Worm (Caenorhabditis elegans): ENCODE measurements around the gene C49C3.9.

The C49C3.9 gene

DNA sequence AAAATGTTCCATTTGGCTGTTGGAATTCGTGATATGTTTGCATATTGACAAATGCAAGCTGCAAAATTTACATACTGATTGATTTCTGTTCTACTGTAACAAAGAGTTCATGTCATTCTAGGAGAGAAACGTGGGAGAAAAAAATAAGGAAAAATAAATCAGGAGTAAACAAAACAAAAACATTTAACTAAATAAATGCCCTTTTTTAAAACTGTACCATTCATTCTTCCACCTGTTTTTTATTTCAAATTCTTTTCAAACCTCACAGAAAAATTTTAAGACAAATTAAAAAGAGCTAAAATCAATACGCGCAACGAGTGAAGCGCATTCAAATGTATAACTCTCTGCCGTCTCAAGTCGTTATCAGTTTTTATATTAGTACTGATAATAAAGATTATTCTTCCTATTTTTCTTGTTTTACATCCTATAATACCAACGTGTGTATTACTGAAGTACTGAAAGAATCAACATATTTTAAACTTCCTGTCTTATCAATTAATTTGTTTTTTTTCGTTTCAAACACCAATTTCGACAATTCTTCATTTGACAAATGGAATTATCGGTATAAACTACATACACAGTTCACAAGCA, 3.1 kb downstream of the C49C3.9 start, which contains the start of gene C49C3.10:
Gene C49C3.10, minus strand, starts transcription at position 51 of the 591 bp plus-strand sequence.
- TF ChIP-seq elt-2 (tag; optimal IDR thresholded peaks at IDR 0.05) = peak; percentile 78
- no peak for TF ChIP-seq mec-3 (tag; optimal IDR thresholded peaks at IDR 0.05; ENCODE audit: borderline replicate concordance)

ce11 chrIV:17335031-17335430, 7.1 kb downstream of the C49C3.9 start, which contains the start of gene C49C3.8:
Gene C49C3.8 (plus strand): TSS chrIV:17335203.
- TF ChIP-seq ets-4 (tag; optimal IDR thresholded peaks at IDR 0.05) = no peak
- TF ChIP-seq gmeb-2 (tag; optimal IDR thresholded peaks at IDR 0.05) = no peak
- peak; percentile 45 for TF ChIP-seq ceh-48 (tag; optimal IDR thresholded peaks at IDR 0.05)

DNA sequence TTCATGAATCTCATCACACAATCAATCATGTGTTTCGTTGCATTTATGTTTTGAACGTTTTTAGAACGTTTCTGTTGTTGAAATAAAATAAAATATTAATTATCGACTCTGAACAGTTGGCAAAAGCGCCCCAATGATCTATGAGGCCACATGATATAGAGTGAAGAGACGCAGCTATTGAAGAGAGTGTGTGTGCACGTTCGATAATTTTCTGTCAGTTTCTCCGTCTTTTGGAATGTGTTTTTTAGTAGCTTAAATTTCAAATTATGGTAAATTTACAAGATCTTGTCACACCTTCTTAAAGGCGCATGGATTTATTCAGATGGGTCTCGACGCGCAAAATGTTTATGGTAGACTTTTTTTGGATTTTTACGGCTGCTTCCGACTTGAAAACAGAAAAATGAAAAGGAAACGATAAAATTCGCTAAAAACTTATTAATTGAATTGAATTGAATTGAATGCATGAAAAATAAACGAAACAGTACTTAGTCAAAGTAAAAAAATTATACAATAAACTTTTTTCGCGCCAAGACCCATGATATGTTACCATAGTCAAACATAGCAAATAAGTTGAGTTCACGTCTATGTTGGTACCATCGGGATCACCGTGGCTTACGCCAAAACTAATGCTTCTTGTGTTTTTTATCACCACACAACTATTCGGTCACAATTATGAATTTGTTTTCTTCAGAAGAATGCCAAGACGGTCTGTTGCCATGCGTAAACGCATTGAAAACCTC, 8.4 kb downstream of the C49C3.9 start, which contains the start of gene C49C3.15:
Gene C49C3.15, plus strand, starts transcription at position 690 of the 740 bp plus-strand sequence.
- TF ChIP-seq ceh-31 (tag; optimal IDR thresholded peaks at IDR 0.05) (peak; percentile 21), nhr-11 (tag; optimal IDR thresholded peaks at IDR 0.05) (no peak), pqm-1 (tag; optimal IDR thresholded peaks at IDR 0.05) (no peak), gmeb-2 (tag; optimal IDR thresholded peaks at IDR 0.05) (no peak), pax-1 (tag; optimal IDR thresholded peaks at IDR 0.05) (no peak), pros-1 (tag; optimal IDR thresholded peaks at IDR 0.05) (no peak), eyg-1 (tag; optimal IDR thresholded peaks at IDR 0.05) (no peak), pat-9 (tag; optimal IDR thresholded peaks at IDR 0.05) (no peak), C38D4.7 (GFP tag; optimal IDR thresholded peaks at IDR 0.05) (no peak), unc-55 (GFP tag; optimal IDR thresholded peaks at IDR 0.05) (peak; percentile 38), hlh-30 (tag; optimal IDR thresholded peaks at IDR 0.05; ENCODE audit: insufficient read depth) (peak; percentile 77), nfya-1 (tag; optimal IDR thresholded peaks at IDR 0.05) (peak; percentile 15), sox-4 (tag; optimal IDR thresholded peaks at IDR 0.05) (no peak)

- TF ChIP-seq ceh-30 (tag; optimal IDR thresholded peaks at IDR 0.05) = no peak
- no peak for TF ChIP-seq zip-5 (tag; optimal IDR thresholded peaks at IDR 0.05)
- no peak for TF ChIP-seq ceh-22 (tag; optimal IDR thresholded peaks at IDR 0.05)
- TF ChIP-seq sox-4 (tag; optimal IDR thresholded peaks at IDR 0.05) = no peak
- TF ChIP-seq pat-9 (tag; optimal IDR thresholded peaks at IDR 0.05) = no peak
- no peak for TF ChIP-seq ceh-6 (GFP tag; optimal IDR thresholded peaks at IDR 0.05)
- TF ChIP-seq pax-1 (tag; optimal IDR thresholded peaks at IDR 0.05) = no peak
- TF ChIP-seq ceh-18 (tag; optimal IDR thresholded peaks at IDR 0.05) = no peak
These were observed 9.9 kb downstream of the C49C3.9 start, which contains the start of gene C49C3.7 for ce11 chrIV:17332261-17332660. Gene C49C3.7 (plus strand): TSS chrIV:17332561.

DNA sequence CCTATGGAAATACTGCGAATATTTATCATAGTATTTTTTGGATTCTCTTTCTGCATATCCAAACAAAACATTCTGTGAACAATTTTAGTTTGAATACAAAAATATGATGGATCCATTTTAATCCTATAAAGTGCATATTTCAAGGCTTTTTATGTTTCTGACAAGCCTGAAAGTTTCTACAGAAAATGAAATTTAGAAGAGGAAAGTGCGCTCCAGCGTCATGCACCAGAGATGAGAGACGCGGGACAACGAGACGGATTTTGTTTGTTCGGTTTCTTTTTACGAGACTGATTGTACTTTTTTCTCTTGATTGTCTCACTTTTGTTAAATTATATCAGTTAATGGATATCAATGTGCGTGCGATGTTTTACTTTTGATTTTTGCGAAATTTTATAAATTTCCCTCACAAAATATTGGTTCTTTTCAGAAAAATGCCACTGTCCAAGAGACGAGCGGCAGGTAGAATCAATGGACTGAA, 11.0 kb downstream of the C49C3.9 start, which contains the start of gene C49C3.6:
Gene C49C3.6, plus strand, starts transcription at position 428 of the 478 bp plus-strand sequence.
- TF ChIP-seq ahr-1 (tag; optimal IDR thresholded peaks at IDR 0.05) (no peak), unc-42 (tag; optimal IDR thresholded peaks at IDR 0.05) (peak; percentile 62)

- TF ChIP-seq unc-42 (tag; optimal IDR thresholded peaks at IDR 0.05) (peak; percentile 73), lim-6 (tag; optimal IDR thresholded peaks at IDR 0.05) (no peak), ceh-31 (tag; optimal IDR thresholded peaks at IDR 0.05) (peak; percentile 3), pros-1 (tag; optimal IDR thresholded peaks at IDR 0.05) (no peak), ceh-48 (tag; optimal IDR thresholded peaks at IDR 0.05) (peak; percentile 88), pqm-1 (tag; optimal IDR thresholded peaks at IDR 0.05) (no peak)
These were observed 13.3 kb downstream of the C49C3.9 start, which contains the start of gene ceh-88 for ce11 chrIV:17328834-17329233. Gene ceh-88 (plus strand): TSS chrIV:17329188.

DNA sequence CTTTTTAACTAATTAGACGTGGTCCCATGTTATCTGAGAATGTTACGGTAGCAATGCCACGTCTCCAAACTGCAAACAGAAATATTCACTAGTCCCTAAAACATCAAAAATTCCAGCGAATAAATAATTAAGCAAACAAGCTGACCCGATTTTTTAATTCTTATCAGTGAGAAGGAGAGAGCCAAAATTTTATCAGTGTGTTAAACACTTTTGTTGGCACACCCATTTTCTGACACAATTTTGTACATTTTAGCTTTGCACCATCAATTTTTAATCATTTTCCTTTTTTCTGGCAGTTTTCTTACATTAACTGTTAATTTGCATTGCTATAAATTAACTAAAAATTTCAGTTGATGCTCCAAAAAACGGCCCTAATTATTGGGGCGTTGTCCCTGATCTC, 21.7 kb downstream of the C49C3.9 start, which contains the start of gene C49C3.4:
Gene C49C3.4, plus strand, starts transcription at position 351 of the 400 bp plus-strand sequence.
- TF ChIP-seq fax-1 (tag; optimal IDR thresholded peaks at IDR 0.05) = no peak
- no peak for TF ChIP-seq ttx-3 (tag; optimal IDR thresholded peaks at IDR 0.05)
- no peak for TF ChIP-seq pros-1 (tag; optimal IDR thresholded peaks at IDR 0.05)
- no peak for TF ChIP-seq ets-4 (tag; optimal IDR thresholded peaks at IDR 0.05)
- no peak for TF ChIP-seq pqm-1 (tag; optimal IDR thresholded peaks at IDR 0.05)
- no peak for TF ChIP-seq fkh-6 (tag; optimal IDR thresholded peaks at IDR 0.05)
- no peak for TF ChIP-seq ahr-1 (tag; optimal IDR thresholded peaks at IDR 0.05)
- TF ChIP-seq madf-2 (tag; optimal IDR thresholded peaks at IDR 0.05) = no peak
- no peak for TF ChIP-seq fkh-10 (GFP tag; optimal IDR thresholded peaks at IDR 0.05)
- no peak for TF ChIP-seq unc-3 (GFP tag; conservative IDR thresholded peaks at IDR 0.05)
- no peak for TF ChIP-seq unc-3 (tag; optimal IDR thresholded peaks at IDR 0.05)
